Fruit fly (Drosophila melanogaster) S2 (cell line): ENCODE results near the gene CG32573.

Experiments
- CG8478 ChIP-seq: fragments of >200 bp; optimal IDR thresholded peaks from 2 replicates; lab custom pipeline; 2018
- CTCF ChIP-seq, 2 experiments: fragments of >200 bp; optimal IDR thresholded peaks; 2 replicates each; lab custom pipeline; 2018

dm6 chrX:16683765-16684164 lies 32.6 kb downstream of the CG32573 start, which contains the start of gene Axs:
- TF ChIP-seq CTCF (optimal IDR thresholded peaks at IDR 0.05; lab: Kevin White, UChicago) = peak; percentile 31 to 49
- no peak for TF ChIP-seq CG8478
